Fruit fly (Drosophila melanogaster): ENCODE measurements around the gene RpL17.

Gene RpL17

dm6 chrX:6700263-6700989, 43.6 kb downstream of the RpL17 start (continued):
- TF ChIP-seq zen (tag; optimal IDR thresholded peaks at IDR 0.05) (no peak), shn (GFP tag; optimal IDR thresholded peaks at IDR 0.05) (no peak), CG12299 (tag; optimal IDR thresholded peaks at IDR 0.05) (no peak), CG12155 (GFP tag; optimal IDR thresholded peaks at IDR 0.05) (peak; percentile 3), Nf-YB (GFP tag; optimal IDR thresholded peaks at IDR 0.05) (no peak), Dll (GFP tag; IDR thresholded peaks at IDR 0.05; ENCODE audit: partially characterized antibody) (no peak), grn (GFP tag; optimal IDR thresholded peaks at IDR 0.05) (peak; percentile 81), wor (GFP tag; IDR thresholded peaks at IDR 0.05) (no peak), sqz (GFP tag; optimal IDR thresholded peaks at IDR 0.05) (peak; percentile 4), CG10321 (GFP tag; IDR thresholded peaks at IDR 0.05) (peak; percentile 52; the same call in 1 of the 2 replicates), nerfin-2 (GFP tag; IDR thresholded peaks at IDR 0.05; ENCODE audit: partially characterized antibody) (no peak), CG5180 (GFP tag; optimal IDR thresholded peaks at IDR 0.05) (no peak), HLH4C (GFP tag; IDR thresholded peaks at IDR 0.05; ENCODE audit: partially characterized antibody) (no peak), Asciz (GFP tag; optimal IDR thresholded peaks at IDR 0.05) (peak; percentile 38), ATbp (GFP tag; optimal IDR thresholded peaks at IDR 0.05) (peak; percentile 4), CG14965 (GFP tag; optimal IDR thresholded peaks at IDR 0.05; ENCODE audit: borderline replicate concordance) (no peak), CG12391 (tag; optimal IDR thresholded peaks at IDR 0.05) (no peak), CG32767 (GFP tag; IDR thresholded peaks at IDR 0.05) (no peak), CG17568 (GFP tag; optimal IDR thresholded peaks at IDR 0.05) (no peak), tx (GFP tag; optimal IDR thresholded peaks at IDR 0.05) (no peak)

dm6 chrX:6699255-6699885, 44.7 kb downstream of the RpL17 start, which contains the start of gene CG14441:
Gene CG14441, plus strand, starts transcription at chrX:6699508.
- TF ChIP-seq chinmo (GFP tag; IDR thresholded peaks at IDR 0.05; ENCODE audit: partially characterized antibody) = peak; percentile 98
- no peak for TF ChIP-seq CG1024 (GFP tag; IDR thresholded peaks at IDR 0.05)
- peak; percentile 65 for TF ChIP-seq CG2120 (GFP tag; optimal IDR thresholded peaks at IDR 0.05)
- peak; percentile 63 for TF ChIP-seq Hand (GFP tag; optimal IDR thresholded peaks at IDR 0.05)
- no peak for TF ChIP-seq CG12219 (GFP tag; optimal IDR thresholded peaks at IDR 0.05)
- peak; percentile 100 for TF ChIP-seq CG5180 (GFP tag; optimal IDR thresholded peaks at IDR 0.05)
- no peak for TF ChIP-seq CG3065 (GFP tag; optimal IDR thresholded peaks at IDR 0.05)
- peak in 1 of 2 experiments; percentile 77 for TF ChIP-seq tll (GFP tag; optimal IDR thresholded peaks at IDR 0.05)
- TF ChIP-seq CG8924 (tag; optimal IDR thresholded peaks at IDR 0.05) = peak; percentile 73
- no peak for TF ChIP-seq CG7928 (GFP tag; optimal IDR thresholded peaks at IDR 0.05)
- no peak for TF ChIP-seq CG32767 (GFP tag; IDR thresholded peaks at IDR 0.05)
- TF ChIP-seq CG10431 (GFP tag; optimal IDR thresholded peaks at IDR 0.05) = no peak
- no peak for TF ChIP-seq CG43689 (GFP tag; IDR thresholded peaks at IDR 0.05)
- TF ChIP-seq cwo (GFP tag; optimal IDR thresholded peaks at IDR 0.05) = peak; percentile 63
- TF ChIP-seq CG4328 (GFP tag; optimal IDR thresholded peaks at IDR 0.05) = peak; percentile 26
- no peak for TF ChIP-seq CG7745 (tag; optimal IDR thresholded peaks at IDR 0.05)
- 0 out of 2 replicates have a peak, but pooled peaks have one; percentile 34 for TF ChIP-seq sob (GFP tag; IDR thresholded peaks at IDR 0.05)
- TF ChIP-seq CG11560 (tag; IDR thresholded peaks at IDR 0.05) = no peak
- TF ChIP-seq Dip3 (GFP tag; optimal IDR thresholded peaks at IDR 0.05) = no peak
- TF ChIP-seq Asciz (GFP tag; optimal IDR thresholded peaks at IDR 0.05) = peak; percentile 18
- no peak for TF ChIP-seq Elba2 (GFP tag; optimal IDR thresholded peaks at IDR 0.05)
- no peak for TF ChIP-seq pnt (GFP tag; optimal IDR thresholded peaks at IDR 0.05)
- TF ChIP-seq Hsf (GFP tag; optimal IDR thresholded peaks at IDR 0.05) = peak; percentile 26
- no peak; the same call in 2 of the 3 replicates for TF ChIP-seq zfh1 (GFP tag; IDR thresholded peaks at IDR 0.05)
- peak; percentile 93 for TF ChIP-seq CG6791 (GFP tag; IDR thresholded peaks at IDR 0.05; ENCODE audit: partially characterized antibody)
- TF ChIP-seq nmo (GFP tag; optimal IDR thresholded peaks at IDR 0.05) = peak; percentile 38
- no peak for TF ChIP-seq bowl (GFP tag; IDR thresholded peaks at IDR 0.05)
- TF ChIP-seq Myb (GFP tag; optimal IDR thresholded peaks at IDR 0.05) = peak; percentile 4
- peak; percentile 62 for TF ChIP-seq CG2678 (tag; optimal IDR thresholded peaks at IDR 0.05)
- TF ChIP-seq CG15479 (GFP tag; optimal IDR thresholded peaks at IDR 0.05) = peak; percentile 78

Measured in whole organism, embryonic.